Worm (Caenorhabditis elegans): Measurements from ENCODE around the gene npr-10.

The npr-10 gene

DNA sequence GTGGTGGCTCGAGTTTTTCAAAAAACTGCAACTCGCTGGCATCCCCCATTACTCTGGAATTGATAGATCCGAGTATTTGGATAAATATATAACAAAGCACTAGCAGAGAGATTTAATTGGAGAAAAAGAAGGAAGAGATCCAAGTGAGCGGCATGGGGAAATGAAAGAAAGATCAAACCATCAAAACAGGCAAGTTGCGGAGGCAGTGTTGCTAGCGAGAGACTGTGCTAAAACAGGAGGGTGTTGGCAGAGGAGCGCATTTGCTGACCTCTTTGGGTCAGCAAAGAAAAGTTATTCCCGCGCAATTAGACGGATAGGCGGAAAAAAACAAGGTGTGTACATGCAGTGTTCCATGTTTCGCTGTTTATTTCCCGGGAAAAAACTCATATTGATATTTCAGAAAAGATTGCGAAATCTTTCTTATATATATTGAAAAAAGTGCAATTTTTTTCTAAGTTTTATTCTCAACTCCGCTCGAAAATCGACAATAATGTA is 56.9 kb downstream of the npr-10 start, which contains the start of gene ppk-3:
TSS of gene ppk-3 (minus strand) at position 51 of the 495 bp plus-strand sequence.
- TF ChIP-seq mab-5 (tag; optimal IDR thresholded peaks at IDR 0.05), result no peak
- peak; percentile 38 for TF ChIP-seq mls-2 (tag; optimal IDR thresholded peaks at IDR 0.05)
- TF ChIP-seq mep-1 (tag; optimal IDR thresholded peaks at IDR 0.05), result peak; percentile 73
- TF ChIP-seq unc-120 (tag; optimal IDR thresholded peaks at IDR 0.05; ENCODE audit: poor library complexity, severe bottlenecking), result no peak
- no peak for TF ChIP-seq flh-1 (GFP tag; optimal IDR thresholded peaks at IDR 0.05)
- no peak for TF ChIP-seq drap-1 (GFP tag; optimal IDR thresholded peaks at IDR 0.05)
- TF ChIP-seq ztf-11 (tag; optimal IDR thresholded peaks at IDR 0.05), result no peak
- no peak for TF ChIP-seq ces-1 (GFP tag; optimal IDR thresholded peaks at IDR 0.05)
- TF ChIP-seq lin-32 (GFP tag; optimal IDR thresholded peaks at IDR 0.05), result no peak
- TF ChIP-seq sptf-1 (tag; optimal IDR thresholded peaks at IDR 0.05), result no peak
- no peak for TF ChIP-seq ham-2 (GFP tag; optimal IDR thresholded peaks at IDR 0.05)
- no peak for TF ChIP-seq zip-8 (tag; optimal IDR thresholded peaks at IDR 0.05)
- no peak for TF ChIP-seq unc-39 (tag; optimal IDR thresholded peaks at IDR 0.05)
- TF ChIP-seq ceh-39 (tag; optimal IDR thresholded peaks at IDR 0.05), result no peak
- no peak for TF ChIP-seq snpc-4 (tag; optimal IDR thresholded peaks at IDR 0.05)
- no peak for TF ChIP-seq bed-3 (GFP tag; optimal IDR thresholded peaks at IDR 0.05)
- no peak for TF ChIP-seq nhr-28 (tag; optimal IDR thresholded peaks at IDR 0.05)
- TF ChIP-seq nhr-76 (tag; optimal IDR thresholded peaks at IDR 0.05), result no peak
- TF ChIP-seq pha-4 (tag; optimal IDR thresholded peaks at IDR 0.05), result peak; percentile 40
- no peak for TF ChIP-seq sem-2 (GFP tag; optimal IDR thresholded peaks at IDR 0.05)
- peak; percentile 5 for TF ChIP-seq hlh-1 (tag; optimal IDR thresholded peaks at IDR 0.05)
- TF ChIP-seq M03D4.4 (tag; optimal IDR thresholded peaks at IDR 0.05), result peak; percentile 5
- peak; percentile 44 for TF ChIP-seq lin-13 (tag; optimal IDR thresholded peaks at IDR 0.05)
- TF ChIP-seq elt-1 (tag; optimal IDR thresholded peaks at IDR 0.05; ENCODE audit: borderline replicate concordance, insufficient read depth), result no peak
- TF ChIP-seq cnd-1 (tag; optimal IDR thresholded peaks at IDR 0.05), result no peak
- no peak for TF ChIP-seq lsy-2 (tag; optimal IDR thresholded peaks at IDR 0.05)
- no peak for TF ChIP-seq ceh-43 (GFP tag; optimal IDR thresholded peaks at IDR 0.05)
- TF ChIP-seq nhr-237 (tag; optimal IDR thresholded peaks at IDR 0.05), result peak; percentile 36
